Worm (Caenorhabditis elegans) whole organism, L4/young adult: ENCODE measurements around the gene T21D9.2.

Source experiments
- W03F9.2 ChIP-seq: fragments of 150-350 bp; optimal IDR thresholded peaks from 2 replicates; lab custom pipeline; 2014; ENCODE audit warnings: missing biosample characterization, missing genetic modification characterization
- dao-5 ChIP-seq: sonication (generic microtip); optimal IDR thresholded peaks from 2 replicates; lab custom pipeline; 2016; ENCODE audit warnings: missing genotype, missing genetic modification characterization, moderate library complexity, missing compliant biosample characterization
- him-1 ChIP-seq: sonication (generic microtip); optimal IDR thresholded peaks from 2 replicates; lab custom pipeline; 2016; ENCODE audit warnings: missing genotype, missing genetic modification reagents, missing genetic modification characterization, missing compliant biosample characterization

T21D9.2 gene

ce11 chrX:2096804-2097203 is at the start of gene T21D9.2:
Gene T21D9.2, minus strand, starts transcription at chrX:2096904.
- TF ChIP-seq W03F9.2 (tag; lab: Kevin White, UChicago) (no peak), dao-5 (tag; lab: Kevin White, UChicago) (no peak), him-1 (no peak)

ce11 chrX:2145629-2146028 is 48.9 kb upstream of the T21D9.2 start, which contains the start of gene dpy-3:
Gene dpy-3, minus strand, starts transcription at chrX:2145647.
- TF ChIP-seq him-1 (no peak), W03F9.2 (tag; lab: Kevin White, UChicago) (no peak), dao-5 (tag; lab: Kevin White, UChicago) (no peak)

ce11 chrX:2144875-2145274 is 48.2 kb upstream of the T21D9.2 start:
- TF ChIP-seq W03F9.2 (tag; lab: Kevin White, UChicago): no peak
- no peak for TF ChIP-seq him-1
- no peak for TF ChIP-seq dao-5 (tag; lab: Kevin White, UChicago)

ce11 chrX:2144236-2144635 is 47.5 kb upstream of the T21D9.2 start:
- TF ChIP-seq him-1: no peak
- no peak for TF ChIP-seq W03F9.2 (tag; lab: Kevin White, UChicago)
- no peak for TF ChIP-seq dao-5 (tag; lab: Kevin White, UChicago)

- no peak for TF ChIP-seq him-1
- TF ChIP-seq dao-5 (tag; lab: Kevin White, UChicago): no peak
- TF ChIP-seq W03F9.2 (tag; lab: Kevin White, UChicago): no peak
Measured at ce11 chrX:2140610-2141009, 43.9 kb upstream of the T21D9.2 start.

ce11 chrX:2138923-2139322 is 42.2 kb upstream of the T21D9.2 start:
- TF ChIP-seq him-1 (no peak), W03F9.2 (tag; lab: Kevin White, UChicago) (no peak), dao-5 (tag; lab: Kevin White, UChicago) (no peak)

ce11 chrX:2136937-2137336 is 40.2 kb upstream of the T21D9.2 start:
- no peak for TF ChIP-seq W03F9.2 (tag; lab: Kevin White, UChicago)

ce11 chrX:2131650-2132049 is 34.9 kb upstream of the T21D9.2 start, which contains the start of gene F53B1.9:
Gene F53B1.9, minus strand, starts transcription at chrX:2131844.
- peak; percentile 10 for TF ChIP-seq him-1
- TF ChIP-seq W03F9.2 (tag; lab: Kevin White, UChicago): no peak

- no peak for TF ChIP-seq him-1
- TF ChIP-seq W03F9.2 (tag; lab: Kevin White, UChicago): no peak
- no peak for TF ChIP-seq dao-5 (tag; lab: Kevin White, UChicago)
Measured at ce11 chrX:2130141-2130540, 33.4 kb upstream of the T21D9.2 start, which contains the start of gene F53B1.8. Gene F53B1.8, minus strand, starts transcription at chrX:2130241.

- TF ChIP-seq dao-5 (tag; lab: Kevin White, UChicago) (no peak), him-1 (no peak), W03F9.2 (tag; lab: Kevin White, UChicago) (no peak)
Measured at ce11 chrX:2120961-2121360, 24.3 kb upstream of the T21D9.2 start, which contains the start of gene gpa-5. Gene gpa-5, minus strand, starts transcription at chrX:2121061.

ce11 chrX:2118162-2118561 is 21.5 kb upstream of the T21D9.2 start, which contains the start of gene swip-10:
Gene swip-10, minus strand, starts transcription at chrX:2118262.
- TF ChIP-seq dao-5 (tag; lab: Kevin White, UChicago): no peak
- no peak for TF ChIP-seq W03F9.2 (tag; lab: Kevin White, UChicago)
- TF ChIP-seq him-1: no peak

ce11 chrX:2116304-2116867 is 19.7 kb upstream of the T21D9.2 start:
- no peak for TF ChIP-seq W03F9.2 (tag; lab: Kevin White, UChicago)
- TF ChIP-seq dao-5 (tag; lab: Kevin White, UChicago): no peak
- no peak for TF ChIP-seq him-1

ce11 chrX:2114171-2114570 is 17.5 kb upstream of the T21D9.2 start:
- TF ChIP-seq dao-5 (tag; lab: Kevin White, UChicago): no peak
- TF ChIP-seq W03F9.2 (tag; lab: Kevin White, UChicago): no peak
- TF ChIP-seq him-1: no peak

ce11 chrX:2113004-2113403 is 16.3 kb upstream of the T21D9.2 start, which contains the start of gene bus-5:
Gene bus-5, minus strand, starts transcription at chrX:2113104.
- TF ChIP-seq dao-5 (tag; lab: Kevin White, UChicago) (no peak), him-1 (no peak), W03F9.2 (tag; lab: Kevin White, UChicago) (no peak)
